Fruit fly (Drosophila melanogaster): ENCODE data around the gene CG7992.
A peak's percentile ranks its signal among the peaks of the same experiment; 100 is the strongest.

Gene CG7992

DNA sequence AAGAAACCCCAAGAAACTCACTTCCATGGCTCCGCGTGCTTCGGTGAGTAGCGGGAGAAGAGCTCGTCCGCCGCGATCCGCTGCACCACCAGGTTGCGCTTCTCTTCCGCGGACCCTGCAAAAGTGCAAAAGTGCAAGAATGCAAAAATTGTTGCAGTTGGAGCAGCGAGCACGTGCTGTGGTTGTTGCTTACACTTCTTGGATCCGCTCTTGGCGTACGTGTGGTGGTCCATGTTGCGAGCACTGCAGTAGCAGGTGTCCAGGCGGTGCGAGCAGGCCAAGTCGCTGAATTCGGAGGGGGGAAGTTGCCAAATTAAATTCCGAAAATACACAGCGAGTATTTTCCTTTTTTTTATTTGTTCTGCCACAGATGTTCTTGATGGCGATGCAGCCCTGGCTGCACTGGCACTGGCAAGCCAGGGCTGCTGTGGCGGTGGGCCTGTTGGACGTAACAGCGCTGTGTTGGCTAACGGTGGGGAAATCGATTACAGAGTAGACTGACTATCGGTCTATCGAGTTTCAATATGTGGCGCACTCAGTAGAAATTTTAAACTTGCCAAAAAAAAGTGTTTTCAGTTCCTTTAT, 21.5 kb upstream of the CG7992 start, which contains the start of gene CG8010:
CG8010 (minus strand) TSS at position 413 of the 585 bp plus-strand sequence.
- TF ChIP-seq noc (tag; optimal IDR thresholded peaks at IDR 0.05) = no peak

- no peak for TF ChIP-seq noc (tag; optimal IDR thresholded peaks at IDR 0.05)
Measured at dm6 chrX:19265802-19266479, 18.9 kb upstream of the CG7992 start.

dm6 chrX:19264396-19264795, 17.3 kb upstream of the CG7992 start:
- no peak for TF ChIP-seq noc (tag; optimal IDR thresholded peaks at IDR 0.05)

DNA sequence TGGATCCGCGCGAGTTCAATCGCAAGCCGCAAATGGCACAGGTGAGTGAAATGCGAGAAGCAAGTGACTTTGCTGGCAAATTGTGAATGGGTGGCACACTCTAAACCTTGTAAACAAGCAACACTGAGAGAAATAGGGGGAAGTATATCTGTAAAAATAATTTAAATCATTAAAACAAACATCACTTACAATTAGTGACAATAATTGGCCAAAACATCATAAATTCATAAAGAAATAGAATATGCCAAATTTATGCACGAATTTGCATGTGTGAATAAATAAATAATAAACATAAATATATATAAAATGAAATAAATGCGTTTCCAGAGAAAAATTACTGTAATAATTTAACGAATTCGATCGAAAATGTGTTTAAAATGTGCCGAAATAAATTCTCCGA, 15.5 kb upstream of the CG7992 start:
- no peak for TF ChIP-seq noc (tag; optimal IDR thresholded peaks at IDR 0.05)

DNA sequence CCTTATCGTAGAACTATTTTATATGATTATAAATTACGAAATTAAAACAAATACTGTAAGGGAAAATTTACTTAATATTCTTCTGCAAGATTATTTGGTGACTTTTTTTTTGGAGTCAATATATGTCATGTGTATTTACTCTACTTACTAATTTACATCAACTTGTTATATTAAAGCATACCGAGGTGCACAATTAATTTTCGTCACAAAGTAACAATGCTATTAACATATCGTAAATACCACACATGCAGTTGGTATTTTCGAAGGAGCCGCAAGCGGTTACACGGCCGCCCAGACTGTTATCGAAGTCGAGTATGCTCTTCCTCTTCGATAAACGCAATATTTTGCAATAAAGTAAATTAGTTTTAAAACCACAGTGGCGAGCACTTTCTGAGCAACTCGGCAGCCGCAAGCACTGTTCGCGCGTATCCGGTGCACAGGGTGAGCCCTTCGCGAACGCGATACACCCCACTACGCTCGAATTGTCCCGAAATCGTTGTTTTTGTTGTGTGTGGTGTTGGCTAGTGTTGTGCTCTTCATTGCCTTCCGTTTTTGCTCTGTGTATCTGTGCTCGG, 14.6 kb upstream of the CG7992 start, which contains the start of gene Vav:
Vav (plus strand) TSS at position 293 of the 575 bp plus-strand sequence.
- TF ChIP-seq noc (tag; optimal IDR thresholded peaks at IDR 0.05) = no peak

DNA sequence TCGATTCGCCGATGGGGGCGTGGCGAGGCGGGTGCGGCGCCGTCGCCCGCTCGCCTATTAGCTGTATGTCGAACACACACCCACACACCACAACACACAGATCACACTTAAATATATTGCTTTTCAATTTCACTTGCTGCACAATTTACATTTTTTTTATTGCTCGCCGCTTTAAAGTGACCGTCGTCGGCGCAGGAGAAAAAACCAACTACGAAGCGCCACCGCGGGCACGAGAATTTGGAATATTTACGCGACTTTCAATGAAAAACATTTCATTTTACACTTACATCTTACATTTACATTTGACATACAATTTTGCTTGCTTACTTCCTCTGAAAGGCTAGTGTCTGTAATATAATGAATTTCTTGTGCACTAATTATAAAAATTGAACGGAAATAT, 14.0 kb upstream of the CG7992 start, which contains the start of gene rictor:
rictor (minus strand) TSS at position 170 of the 400 bp plus-strand sequence.
- no peak for TF ChIP-seq noc (tag; optimal IDR thresholded peaks at IDR 0.05)

dm6 chrX:19260696-19260989, 13.6 kb upstream of the CG7992 start:
- TF ChIP-seq noc (tag; optimal IDR thresholded peaks at IDR 0.05) = no peak

DNA sequence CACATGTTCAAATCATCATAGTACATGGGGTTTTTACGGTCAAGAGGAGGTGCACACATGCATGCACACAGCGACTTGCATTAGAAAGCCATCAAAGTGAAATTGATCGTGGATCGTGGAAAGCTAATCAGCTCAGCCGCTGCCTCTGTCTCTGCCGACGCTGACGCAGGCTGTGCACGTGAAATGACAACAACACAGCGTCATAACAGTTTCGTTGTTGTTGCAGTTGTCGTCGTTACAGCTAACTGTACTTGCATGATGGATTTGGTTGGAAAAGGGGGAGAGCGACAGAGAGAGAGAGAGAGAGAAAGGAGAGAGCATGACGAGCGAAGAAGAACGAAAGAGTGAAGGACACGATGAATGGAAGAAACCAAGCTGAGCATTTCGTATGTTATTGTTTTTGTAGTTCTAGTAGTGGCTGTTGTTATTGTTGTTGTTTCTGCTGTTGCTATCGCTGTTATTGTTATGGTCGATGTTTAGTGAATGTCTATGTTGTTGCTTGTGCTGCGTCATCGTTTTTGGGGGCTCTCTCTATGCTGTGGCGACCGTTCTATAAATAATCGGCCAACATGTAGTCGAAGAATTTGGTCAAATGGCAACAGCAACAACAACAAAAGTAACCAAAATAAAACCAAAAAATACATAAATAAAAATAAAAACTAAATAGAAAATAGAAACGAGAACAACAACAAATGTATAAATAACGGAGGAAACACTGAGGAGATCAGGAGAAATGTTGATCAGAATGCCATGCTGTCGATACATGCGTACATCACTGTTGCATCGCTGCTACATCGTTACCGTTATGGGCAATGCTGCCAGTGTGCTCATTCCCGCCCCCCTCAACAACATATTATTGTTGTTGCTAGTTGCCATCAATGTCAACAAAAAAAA, 13.0 kb upstream of the CG7992 start:
- no peak for TF ChIP-seq noc (tag; optimal IDR thresholded peaks at IDR 0.05)

DNA sequence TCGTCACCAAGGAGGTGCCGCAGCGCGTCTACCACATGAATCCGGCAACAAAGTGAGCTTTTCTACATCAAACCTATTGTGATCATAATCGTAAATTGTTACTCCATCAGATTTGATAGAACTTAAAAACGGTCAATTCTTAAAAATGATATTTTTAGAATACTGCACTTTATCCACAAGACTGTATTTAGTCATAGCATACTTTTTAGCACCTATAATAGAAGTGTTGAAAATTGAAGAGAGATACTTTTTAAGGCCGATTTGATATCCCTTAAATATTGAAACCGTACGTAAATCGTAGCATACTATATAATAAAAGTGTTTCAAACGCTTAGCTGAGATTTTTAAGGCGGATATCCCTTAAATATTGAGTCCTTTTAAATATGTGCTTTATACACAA, 3.1 kb upstream of the CG7992 start:
- TF ChIP-seq noc (tag; optimal IDR thresholded peaks at IDR 0.05) = no peak

DNA sequence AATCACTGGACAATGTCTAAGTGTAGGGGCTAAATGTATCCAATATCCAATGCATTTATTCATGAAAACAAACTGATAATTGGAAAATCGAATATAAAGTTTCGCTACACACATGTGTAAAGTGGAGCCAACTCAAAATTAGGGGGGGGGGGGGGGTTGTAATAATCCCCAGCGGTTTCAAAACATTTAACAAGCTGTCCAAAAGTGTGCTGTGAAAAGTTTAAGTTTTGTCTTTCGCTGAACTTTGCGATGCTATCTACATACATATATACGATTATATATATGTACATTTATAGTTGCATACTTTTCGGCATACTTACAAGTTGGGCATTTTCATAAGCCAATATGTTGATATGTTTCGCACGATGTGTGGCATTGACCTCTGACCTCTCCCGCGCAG, 2.3 kb upstream of the CG7992 start:
- TF ChIP-seq noc (tag; optimal IDR thresholded peaks at IDR 0.05) = no peak

dm6 chrX:19248426-19249217, 1.6 kb upstream of the CG7992 start, which contains the start of gene Hs3st-B:
Gene Hs3st-B (plus strand): TSS chrX:19248639.
- TF ChIP-seq noc (tag; optimal IDR thresholded peaks at IDR 0.05) = no peak

dm6 chrX:19243379-19243834, 3.6 kb downstream of the CG7992 start, which contains the start of gene CG7889:
Gene CG7889 (plus strand): TSS chrX:19243631.
- TF ChIP-seq noc (tag; optimal IDR thresholded peaks at IDR 0.05) = peak; percentile 31

dm6 chrX:19241790-19242373, 5.2 kb downstream of the CG7992 start, which contains the start of gene CG14196:
Gene CG14196 (minus strand): TSS chrX:19241840.
- TF ChIP-seq noc (tag; optimal IDR thresholded peaks at IDR 0.05) = no peak

DNA sequence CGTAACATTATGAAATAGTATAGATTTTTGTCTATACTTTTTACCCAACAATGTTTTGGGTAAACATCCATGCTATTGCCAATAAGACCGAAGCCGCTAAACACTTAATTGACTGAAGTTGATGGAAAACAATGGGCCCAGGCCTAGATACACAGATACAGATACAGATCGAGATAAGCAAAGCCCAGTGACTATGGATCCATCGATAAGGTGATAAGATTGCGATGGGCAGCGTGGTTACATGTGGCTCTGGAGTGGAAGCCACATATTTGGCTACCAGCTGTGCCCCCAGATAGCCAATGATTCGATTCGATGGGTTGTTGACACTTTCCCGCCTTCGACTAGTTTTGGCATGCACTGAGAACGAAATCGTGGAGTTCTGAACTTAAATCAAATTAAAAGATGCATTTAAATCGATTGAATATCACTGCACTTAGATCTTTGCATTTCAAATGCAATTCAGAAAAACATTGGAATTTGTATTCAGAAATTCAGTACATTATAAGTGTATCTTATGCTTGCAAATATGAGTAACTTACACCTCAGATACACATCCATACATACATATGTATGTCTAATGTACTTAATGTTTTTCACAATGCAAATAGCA, 6.7 kb downstream of the CG7992 start:
- no peak for TF ChIP-seq noc (tag; optimal IDR thresholded peaks at IDR 0.05)

Measured in whole organism, larva.